Fruit fly (Drosophila melanogaster): Measurements from ENCODE around the gene Nubp2.

Nubp2 gene

dm6 chr3L:20494262-20494601 lies 32.1 kb upstream of the Nubp2 start (continued):
- TF ChIP-seq Pdp1 (GFP tag; optimal IDR thresholded peaks at IDR 0.05) (peak in 1 of 2 experiments; percentile 2), gsb-n (tag; optimal IDR thresholded peaks at IDR 0.05) (peak; percentile 30), gt (GFP tag; IDR thresholded peaks at IDR 0.05) (no peak), salm (tag; optimal IDR thresholded peaks at IDR 0.05) (no peak), H2.0 (GFP tag; IDR thresholded peaks at IDR 0.05) (no peak), BtbVII (GFP tag; optimal IDR thresholded peaks at IDR 0.05) (no peak), Aef1 (GFP tag; IDR thresholded peaks at IDR 0.05) (no peak), CG1603 (tag; optimal IDR thresholded peaks at IDR 0.05) (no peak), CG2199 (GFP tag; IDR thresholded peaks at IDR 0.05) (no peak), CG9609 (GFP tag; optimal IDR thresholded peaks at IDR 0.05) (no peak), CG6765 (GFP tag; optimal IDR thresholded peaks at IDR 0.05) (no peak), nmo (GFP tag; optimal IDR thresholded peaks at IDR 0.05) (peak; percentile 10), CG3838 (GFP tag; optimal IDR thresholded peaks at IDR 0.05) (no peak), CG9727 (GFP tag; optimal IDR thresholded peaks at IDR 0.05) (peak; percentile 34), grn (GFP tag; optimal IDR thresholded peaks at IDR 0.05) (no peak), CG7786 (GFP tag; optimal IDR thresholded peaks at IDR 0.05) (peak; percentile 3), TFAM (GFP tag; optimal IDR thresholded peaks at IDR 0.05) (no peak), CG10267 (tag; optimal IDR thresholded peaks at IDR 0.05) (peak; percentile 69), Lim3 (GFP tag; IDR thresholded peaks at IDR 0.05) (no peak), Spps (tag; optimal IDR thresholded peaks at IDR 0.05) (no peak), mirr (GFP tag; optimal IDR thresholded peaks at IDR 0.05) (no peak), CG34376 (GFP tag; optimal IDR thresholded peaks at IDR 0.05) (no peak), dati (GFP tag; IDR thresholded peaks at IDR 0.05) (no peak), CG1233 (GFP tag; optimal IDR thresholded peaks at IDR 0.05) (no peak), cato (GFP tag; optimal IDR thresholded peaks at IDR 0.05; ENCODE audit: borderline replicate concordance) (no peak), slbo (GFP tag; IDR thresholded peaks at IDR 0.05) (peak; percentile 56), ttk (GFP tag; IDR thresholded peaks at IDR 0.05) (no peak), CG3407 (GFP tag; optimal IDR thresholded peaks at IDR 0.05) (no peak), Fer2 (tag; optimal IDR thresholded peaks at IDR 0.05) (no peak), CG13296 (GFP tag; optimal IDR thresholded peaks at IDR 0.05) (peak; percentile 6), CG17385 (GFP tag; optimal IDR thresholded peaks at IDR 0.05) (no peak), grau (tag; optimal IDR thresholded peaks at IDR 0.05) (peak; percentile 54), crol (GFP tag; IDR thresholded peaks at IDR 0.05) (no peak), CG33213 (GFP tag; optimal IDR thresholded peaks at IDR 0.05) (no peak), Rfx (GFP tag; IDR thresholded peaks at IDR 0.05) (peak; percentile 28; the same call in 1 of the 2 replicates), nom (GFP tag; optimal IDR thresholded peaks at IDR 0.05) (no peak), Xbp1 (GFP tag; optimal IDR thresholded peaks at IDR 0.05) (peak; percentile 9), schlank (tag; optimal IDR thresholded peaks at IDR 0.05) (no peak), CG12104 (GFP tag; optimal IDR thresholded peaks at IDR 0.05) (no peak), Optix (GFP tag; IDR thresholded peaks at IDR 0.05) (no peak), CG10431 (GFP tag; optimal IDR thresholded peaks at IDR 0.05) (no peak), btn (GFP tag; optimal IDR thresholded peaks at IDR 0.05) (no peak), HLHmδ (GFP tag; optimal IDR thresholded peaks at IDR 0.05) (no peak), CG9437 (GFP tag; optimal IDR thresholded peaks at IDR 0.05) (no peak), CG11560 (tag; IDR thresholded peaks at IDR 0.05) (no peak), CG30403 (GFP tag; optimal IDR thresholded peaks at IDR 0.05) (peak; percentile 29), Stat92E (GFP tag; optimal IDR thresholded peaks at IDR 0.05) (no peak), Dp (GFP tag; optimal IDR thresholded peaks at IDR 0.05) (no peak), eyg (GFP tag; optimal IDR thresholded peaks at IDR 0.05) (no peak), Sox102F (GFP tag; optimal IDR thresholded peaks at IDR 0.05) (peak; percentile 39), CG4282 (GFP tag; optimal IDR thresholded peaks at IDR 0.05) (no peak), fd96Cb (tag; optimal IDR thresholded peaks at IDR 0.05) (no peak)

Measured in whole organism, embryonic.